Worm (Caenorhabditis elegans): ENCODE data around the gene str-14.

Gene str-14

DNA sequence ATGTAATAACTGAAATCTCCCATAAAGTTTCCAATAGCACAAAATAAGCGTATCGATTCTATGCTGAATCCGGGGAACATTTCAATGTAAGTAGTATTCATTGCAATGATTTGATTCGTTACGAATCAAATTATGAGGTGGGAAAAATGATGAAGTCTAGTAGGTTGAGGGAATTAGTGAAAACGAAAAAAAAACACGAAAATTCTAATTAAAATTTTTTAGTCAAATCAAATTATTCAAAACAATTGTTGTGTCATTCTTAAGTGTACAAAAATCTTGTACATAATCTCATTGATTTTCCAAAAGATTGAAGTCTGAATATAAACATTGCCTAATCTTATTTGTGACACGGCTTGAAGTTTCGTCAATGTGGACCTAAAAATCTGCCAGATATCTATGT is 30.5 kb downstream of the str-14 start, which contains the start of gene srw-29:
Gene srw-29 (minus strand): TSS at position 101 of the 400 bp plus-strand sequence.
- TF ChIP-seq pqm-1 (tag; optimal IDR thresholded peaks at IDR 0.05) (no peak), hlh-15 (tag; optimal IDR thresholded peaks at IDR 0.05) (no peak), tbx-2 (tag; optimal IDR thresholded peaks at IDR 0.05) (no peak), ref-2 (tag; optimal IDR thresholded peaks at IDR 0.05) (no peak), ceh-24 (tag; optimal IDR thresholded peaks at IDR 0.05) (no peak), nhr-11 (tag; optimal IDR thresholded peaks at IDR 0.05) (no peak), npax-4 (tag; optimal IDR thresholded peaks at IDR 0.05) (no peak), sox-2 (GFP tag; IDR thresholded peaks at IDR 0.05) (no peak), pros-1 (tag; optimal IDR thresholded peaks at IDR 0.05) (no peak), hlh-8 (tag; optimal IDR thresholded peaks at IDR 0.05) (no peak), ttx-3 (tag; optimal IDR thresholded peaks at IDR 0.05) (no peak)

DNA sequence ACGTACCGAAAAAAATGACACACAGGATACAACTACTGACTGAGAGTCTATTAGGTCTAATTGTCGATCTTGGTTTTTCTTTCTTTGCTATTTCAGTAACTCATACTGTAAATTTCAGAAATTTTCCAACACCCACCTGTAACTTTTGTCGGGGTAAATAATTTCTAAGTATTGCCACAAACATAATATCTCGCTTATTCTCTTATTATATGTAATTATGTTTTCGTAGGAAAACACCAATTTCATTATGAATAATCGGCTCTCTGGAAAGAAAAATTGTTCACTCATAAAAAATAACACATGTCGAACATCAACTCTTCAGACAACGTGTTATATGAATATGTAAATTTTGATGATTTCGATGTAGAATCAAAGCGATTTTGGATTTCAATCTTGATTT is 34.3 kb downstream of the str-14 start, which contains the start of gene srw-48:
Gene srw-48 (plus strand): TSS at position 301 of the 400 bp plus-strand sequence.
- TF ChIP-seq pha-2 (tag; optimal IDR thresholded peaks at IDR 0.05) = no peak
- no peak for TF ChIP-seq nhr-232 (tag; optimal IDR thresholded peaks at IDR 0.05)

DNA sequence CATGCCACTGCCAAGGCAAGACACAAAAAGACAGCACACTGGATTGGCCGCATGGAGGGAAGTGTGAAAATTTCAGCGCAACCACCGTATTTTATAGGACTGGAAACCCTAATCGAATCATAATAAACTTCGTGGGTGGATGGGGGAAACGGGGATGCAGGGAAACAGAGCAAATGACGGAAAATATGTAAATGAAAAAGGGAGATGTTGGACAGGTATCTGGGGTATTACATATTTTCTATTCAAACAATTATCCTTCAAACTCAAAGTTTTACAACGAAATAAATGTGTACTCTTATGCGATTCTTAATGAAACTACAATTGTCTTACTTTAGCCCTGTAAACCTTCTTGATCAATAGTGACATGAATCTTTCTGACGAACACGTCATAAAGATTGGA is 35.2 kb downstream of the str-14 start, which contains the start of gene F26D2.16:
Gene F26D2.16 (minus strand): TSS at position 101 of the 400 bp plus-strand sequence.
- TF ChIP-seq ttx-3 (tag; optimal IDR thresholded peaks at IDR 0.05) (no peak), tbx-2 (tag; optimal IDR thresholded peaks at IDR 0.05) (no peak), ceh-14 (tag; optimal IDR thresholded peaks at IDR 0.05) (no peak), ztf-16 (tag; optimal IDR thresholded peaks at IDR 0.05) (no peak), mec-3 (tag; optimal IDR thresholded peaks at IDR 0.05; ENCODE audit: borderline replicate concordance) (no peak), ceh-18 (tag; optimal IDR thresholded peaks at IDR 0.05) (no peak), pat-9 (tag; optimal IDR thresholded peaks at IDR 0.05) (no peak), fkh-6 (tag; optimal IDR thresholded peaks at IDR 0.05) (no peak), rnt-1 (tag; optimal IDR thresholded peaks at IDR 0.05) (no peak), ceh-48 (tag; optimal IDR thresholded peaks at IDR 0.05) (no peak), gmeb-2 (tag; optimal IDR thresholded peaks at IDR 0.05) (no peak), che-1 (tag; optimal IDR thresholded peaks at IDR 0.05) (no peak), pha-2 (tag; optimal IDR thresholded peaks at IDR 0.05) (no peak), hlh-15 (tag; optimal IDR thresholded peaks at IDR 0.05) (no peak), npax-4 (tag; optimal IDR thresholded peaks at IDR 0.05) (no peak), ets-4 (tag; optimal IDR thresholded peaks at IDR 0.05) (no peak), C08G9.2 (tag; optimal IDR thresholded peaks at IDR 0.05) (no peak), sdc-2 (tag; optimal IDR thresholded peaks at IDR 0.05) (no peak), fkh-10 (GFP tag; optimal IDR thresholded peaks at IDR 0.05) (no peak)

DNA sequence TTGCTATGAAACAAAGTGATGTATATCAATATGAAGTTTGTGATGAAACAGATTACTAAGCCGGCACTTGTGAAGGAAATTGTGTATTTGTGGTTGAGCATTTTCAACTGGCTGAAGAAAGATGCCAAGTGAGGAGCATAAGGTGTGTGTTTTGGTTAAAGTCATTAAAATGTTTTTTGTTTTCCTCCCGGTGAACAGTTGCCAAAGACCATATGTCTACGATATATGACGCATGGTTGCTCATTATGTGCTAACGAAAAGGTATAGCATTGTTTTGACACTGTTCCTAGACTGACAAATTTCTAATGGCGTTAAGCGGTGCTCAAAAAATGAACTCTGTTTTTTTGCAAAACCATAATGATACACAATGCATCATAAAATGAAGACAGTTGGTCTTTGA is 38.0 kb downstream of the str-14 start, which contains the start of gene str-55:
Gene str-55 (minus strand): TSS at position 101 of the 400 bp plus-strand sequence.
- TF ChIP-seq odd-2 (tag; optimal IDR thresholded peaks at IDR 0.05) = no peak
- TF ChIP-seq tbx-7 (tag; optimal IDR thresholded peaks at IDR 0.05) = no peak
- TF ChIP-seq elt-2 (tag; optimal IDR thresholded peaks at IDR 0.05) = no peak
- no peak for TF ChIP-seq hlh-13 (GFP tag; optimal IDR thresholded peaks at IDR 0.05)
- no peak for TF ChIP-seq mec-3 (tag; optimal IDR thresholded peaks at IDR 0.05; ENCODE audit: borderline replicate concordance)
- TF ChIP-seq fkh-6 (tag; optimal IDR thresholded peaks at IDR 0.05) = no peak
- no peak for TF ChIP-seq pat-9 (tag; optimal IDR thresholded peaks at IDR 0.05)
- TF ChIP-seq eyg-1 (tag; optimal IDR thresholded peaks at IDR 0.05) = no peak
- no peak for TF ChIP-seq unc-86 (tag; optimal IDR thresholded peaks at IDR 0.05)
- no peak for TF ChIP-seq pha-2 (tag; optimal IDR thresholded peaks at IDR 0.05)
- TF ChIP-seq F13H6.1 (tag; optimal IDR thresholded peaks at IDR 0.05) = no peak
- no peak for TF ChIP-seq ceh-18 (tag; optimal IDR thresholded peaks at IDR 0.05)
- no peak for TF ChIP-seq npax-4 (tag; optimal IDR thresholded peaks at IDR 0.05)

DNA sequence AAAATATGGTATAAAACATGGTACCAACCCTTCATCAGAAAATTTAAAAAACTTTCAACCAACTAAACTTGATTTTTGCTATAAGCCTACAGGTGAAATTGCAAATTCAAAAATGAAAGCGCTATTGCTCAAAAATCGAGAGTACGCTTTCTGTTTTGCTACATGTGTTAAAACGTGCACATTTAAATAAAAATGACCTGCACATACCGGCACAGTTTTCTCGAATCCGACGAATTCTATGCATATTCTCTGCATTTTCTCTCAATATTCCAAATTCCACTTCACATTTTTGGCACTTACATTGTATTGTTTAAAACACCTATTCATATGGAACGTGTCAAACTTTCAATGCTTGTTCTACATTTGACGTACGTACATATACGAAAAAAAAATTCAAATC is 44.4 kb downstream of the str-14 start, which contains the start of gene srh-145:
Gene srh-145 (plus strand): TSS at position 193 of the 400 bp plus-strand sequence.
- TF ChIP-seq sox-4 (tag; optimal IDR thresholded peaks at IDR 0.05) (no peak), ahr-1 (tag; optimal IDR thresholded peaks at IDR 0.05) (no peak), hlh-13 (GFP tag; optimal IDR thresholded peaks at IDR 0.05) (no peak), pros-1 (tag; optimal IDR thresholded peaks at IDR 0.05) (no peak), npax-4 (tag; optimal IDR thresholded peaks at IDR 0.05) (no peak), ttx-3 (tag; optimal IDR thresholded peaks at IDR 0.05) (no peak), nfya-1 (tag; optimal IDR thresholded peaks at IDR 0.05) (no peak)
